Worm (Caenorhabditis elegans) whole organism, L1 larva: ENCODE data around the gene R04B3.1.

Experiments
- F16B12.6 ChIP-seq: fragments of 150-350 bp; optimal IDR thresholded peaks from 2 replicates; lab custom pipeline; 2014; ENCODE audit warnings: missing biosample characterization, missing genetic modification characterization
- Y116A8C.19 ChIP-seq: sonication (generic microtip); optimal IDR thresholded peaks from 2 replicates; lab custom pipeline; 2016; ENCODE audit warnings: missing compliant biosample characterization, missing genetic modification characterization, borderline replicate concordance
- ceh-63 ChIP-seq: fragments of 200-800 bp; sonication (Bioruptor generic); optimal IDR thresholded peaks from 2 replicates; lab custom pipeline; 2018; ENCODE audit warnings: mild to moderate bottlenecking, missing genetic modification characterization, missing compliant biosample characterization
- ceh-88 ChIP-seq: fragments of 200-800 bp; sonication (Bioruptor generic); IDR thresholded peaks from 2 replicates; pipeline ENCODE4 v1.3.6; 2022; ENCODE audit warnings: missing genetic modification characterization, missing compliant biosample characterization
- dpl-1 ChIP-seq, 3 experiments: fragments of 150-350 bp in 2 of 3; sonication (generic microtip) in 1 of 3; optimal IDR thresholded peaks; 2 replicates each; lab custom pipeline; 2014 to 2017; ENCODE audit warnings: missing biosample characterization in 3 of 3, missing genetic modification characterization in 3 of 3, missing genetic modification reagents in 3 of 3
- dsc-1 ChIP-seq: sonication (generic microtip); optimal IDR thresholded peaks from 2 replicates; lab custom pipeline; 2016; ENCODE audit warnings: mild to moderate bottlenecking, missing genetic modification characterization, missing compliant biosample characterization
- efl-1 ChIP-seq, 4 experiments: fragments of 150-350 bp; optimal IDR thresholded peaks in 3 of 4; peaks in 1 of 4; 1 replicate in 1 of 4; 2 replicates in 3 of 4; lab custom pipeline; 2014; ENCODE audit warnings: missing biosample characterization in 2 of 4, missing genetic modification characterization in 2 of 4, missing genetic modification reagents in 2 of 4
- egl-13 ChIP-seq: sonication (generic microtip); optimal IDR thresholded peaks from 2 replicates; lab custom pipeline; 2016; ENCODE audit warnings: missing genotype, missing genetic modification reagents, missing genetic modification characterization, missing compliant biosample characterization
- egl-27 ChIP-seq, 2 experiments: fragments of 150-350 bp in 1 of 2; sonication (generic microtip); optimal IDR thresholded peaks; 3 replicates each; lab custom pipeline; 2017 to 2018; ENCODE audit warnings: missing biosample characterization in 2 of 2, missing genetic modification characterization in 2 of 2, missing genetic modification reagents in 2 of 2
- elt-3 ChIP-seq, 6 experiments: fragments of 150-350 bp in 1 of 6; sonication (generic microtip); optimal IDR thresholded peaks; 2 replicates each; lab custom pipeline; 2017 to 2018; ENCODE audit warnings: missing biosample characterization in 6 of 6, missing genetic modification characterization in 6 of 6, inconsistent platforms in 1 of 6
- fkh-4 ChIP-seq: sonication (generic microtip); optimal IDR thresholded peaks from 2 replicates; lab custom pipeline; 2016; ENCODE audit warnings: missing compliant biosample characterization, missing genetic modification characterization, borderline replicate concordance
- fkh-8 ChIP-seq: sonication (generic microtip); optimal IDR thresholded peaks from 2 replicates; lab custom pipeline; 2016; ENCODE audit warnings: mild to moderate bottlenecking, missing genetic modification characterization, missing compliant biosample characterization
- grh-1 ChIP-seq: fragments of 200-800 bp; sonication (Bioruptor generic); IDR thresholded peaks from 2 replicates; pipeline ENCODE4 v1.3.6; 2022; ENCODE audit warnings: missing genetic modification reagents, missing genetic modification characterization, missing compliant biosample characterization
- hlh-17 ChIP-seq: fragments of 200-800 bp; sonication (Bioruptor generic); optimal IDR thresholded peaks from 2 replicates; lab custom pipeline; 2018; ENCODE audit warnings: missing genetic modification characterization, mild to moderate bottlenecking, missing compliant biosample characterization, moderate library complexity, borderline replicate concordance
- hlh-4 ChIP-seq: sonication (generic microtip); optimal IDR thresholded peaks from 2 replicates; lab custom pipeline; 2016; ENCODE audit warnings: mild to moderate bottlenecking, missing genetic modification characterization, missing compliant biosample characterization
- lin-15B ChIP-seq: fragments of 150-350 bp; sonication (generic microtip); optimal IDR thresholded peaks from 3 replicates; lab custom pipeline; 2014; ENCODE audit warnings: missing biosample characterization, missing genetic modification characterization
- lin-39 ChIP-seq: fragments of 150-350 bp; optimal IDR thresholded peaks from 2 replicates; lab custom pipeline; 2014; ENCODE audit warnings: missing biosample characterization, missing genetic modification reagents, missing genetic modification characterization
- lir-3 ChIP-seq: sonication (generic microtip); optimal IDR thresholded peaks from 2 replicates; lab custom pipeline; 2016; ENCODE audit warnings: mild to moderate bottlenecking, missing genetic modification characterization, moderate library complexity, missing compliant biosample characterization; ENCODE audit not compliant: poor library complexity
- lsy-2 ChIP-seq, 2 experiments: fragments of 150-350 bp; optimal IDR thresholded peaks; 2 replicates each; lab custom pipeline; 2014; ENCODE audit warnings: missing biosample characterization in 2 of 2, missing genetic modification characterization in 2 of 2
- mdl-1 ChIP-seq, 2 experiments: fragments of 150-350 bp; optimal IDR thresholded peaks; 2 replicates each; lab custom pipeline; 2014 to 2017; ENCODE audit warnings: missing biosample characterization in 2 of 2, missing genetic modification characterization in 2 of 2, inconsistent platforms in 1 of 2
- mep-1 ChIP-seq: fragments of 150-350 bp; optimal IDR thresholded peaks from 2 replicates; lab custom pipeline; 2014; ENCODE audit warnings: missing biosample characterization, missing genetic modification characterization
- nhr-12 ChIP-seq: sonication (generic microtip); optimal IDR thresholded peaks from 2 replicates; lab custom pipeline; 2017; ENCODE audit warnings: missing biosample characterization, missing genetic modification characterization
- nhr-19 ChIP-seq: fragments of 200-800 bp; sonication (Bioruptor generic); conservative IDR thresholded peaks from 2 replicates; pipeline ENCODE4 v1.3.6; 2022; ENCODE audit warnings: missing genetic modification characterization, missing compliant biosample characterization
- nhr-20 ChIP-seq: sonication (generic microtip); optimal IDR thresholded peaks from 2 replicates; lab custom pipeline; 2016; ENCODE audit warnings: mild to moderate bottlenecking, missing genetic modification characterization, missing compliant biosample characterization
- nhr-47 ChIP-seq: sonication (generic microtip); optimal IDR thresholded peaks from 2 replicates; lab custom pipeline; 2016; ENCODE audit warnings: mild to moderate bottlenecking, missing genetic modification characterization, moderate library complexity, missing compliant biosample characterization
- nhr-71 ChIP-seq: sonication (generic microtip); optimal IDR thresholded peaks from 2 replicates; lab custom pipeline; 2016; ENCODE audit warnings: mild to moderate bottlenecking, missing genetic modification characterization, moderate library complexity, missing compliant biosample characterization
- nhr-85 ChIP-seq: sonication (generic microtip); peaks from one replicate; lab custom pipeline; 2016; ENCODE audit warnings: missing genetic modification characterization, inconsistent platforms, missing compliant biosample characterization
- pqm-1 ChIP-seq: sonication (generic microtip); optimal IDR thresholded peaks from 3 replicates; lab custom pipeline; 2017; ENCODE audit warnings: missing biosample characterization, missing genetic modification characterization
- skn-1 ChIP-seq: fragments of 150-350 bp; optimal IDR thresholded peaks from 2 replicates; lab custom pipeline; 2014; ENCODE audit warnings: missing biosample characterization, missing genetic modification characterization
- snu-23 ChIP-seq: sonication (generic microtip); optimal IDR thresholded peaks from 2 replicates; lab custom pipeline; 2016; ENCODE audit warnings: missing genetic modification characterization, missing compliant biosample characterization
- sptf-1 ChIP-seq: fragments of 150-350 bp; optimal IDR thresholded peaks from 2 replicates; lab custom pipeline; 2014; ENCODE audit warnings: missing biosample characterization, missing genetic modification characterization
- tlp-1 ChIP-seq: fragments of 150-350 bp; optimal IDR thresholded peaks from 2 replicates; lab custom pipeline; 2014; ENCODE audit warnings: missing biosample characterization, missing genetic modification characterization
- unc-30 ChIP-seq: sonication (generic microtip); optimal IDR thresholded peaks from 2 replicates; lab custom pipeline; 2017; ENCODE audit warnings: missing biosample characterization, missing genetic modification characterization
- unc-86 ChIP-seq: sonication (generic microtip); optimal IDR thresholded peaks from 2 replicates; lab custom pipeline; 2016; ENCODE audit warnings: missing genetic modification characterization, missing compliant biosample characterization
- unc-98 ChIP-seq: fragments of 200-800 bp; sonication (Bioruptor generic); IDR thresholded peaks from 2 replicates; pipeline ENCODE4 v1.3.6; 2022; ENCODE audit warnings: missing genetic modification characterization, missing compliant biosample characterization
- zag-1 ChIP-seq: fragments of 150-350 bp; optimal IDR thresholded peaks from 2 replicates; lab custom pipeline; 2014; ENCODE audit warnings: missing biosample characterization, missing genetic modification characterization
- ztf-11 ChIP-seq, 2 experiments: sonication (generic microtip); optimal IDR thresholded peaks; 2 replicates each; lab custom pipeline; 2016 to 2017; ENCODE audit warnings: missing genetic modification characterization in 2 of 2, missing biosample characterization in 1 of 2, missing compliant biosample characterization in 1 of 2

R04B3.1 gene

DNA sequence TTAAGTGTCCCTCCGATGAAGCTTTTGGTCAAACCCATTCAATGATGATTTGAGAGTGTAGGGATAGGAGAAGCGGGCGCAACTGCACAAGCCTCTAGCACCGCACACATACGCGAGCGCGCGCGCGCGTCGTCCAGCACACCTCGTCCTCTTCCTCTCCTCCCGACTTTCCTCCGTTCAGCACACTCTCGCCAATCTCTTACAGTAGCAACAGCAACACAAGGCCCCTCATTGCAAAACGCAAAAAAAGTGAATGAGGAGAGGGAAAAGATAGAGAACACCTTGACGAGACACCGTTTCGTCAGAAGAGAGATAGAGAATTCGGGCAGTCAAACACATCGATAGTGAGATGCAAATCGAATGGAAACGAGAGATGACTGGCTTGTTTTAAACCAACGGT is 38.7 kb downstream of the R04B3.1 start (continued):
- peak; percentile 52 for TF ChIP-seq nhr-20
- TF ChIP-seq pqm-1, result no peak
- TF ChIP-seq efl-1 (optimal IDR thresholded peaks at IDR 0.05; lab: Kevin White, UChicago), result no peak
- no peak for TF ChIP-seq efl-1 (GFP tag; optimal IDR thresholded peaks at IDR 0.05 in 1 of 2; lab: Kevin White, UChicago)
- no peak for TF ChIP-seq Y116A8C.19 (tag; lab: Kevin White, UChicago)
- no peak for TF ChIP-seq tlp-1 (tag; lab: Kevin White, UChicago)
- TF ChIP-seq elt-3 (tag; optimal IDR thresholded peaks at IDR 0.05; lab: Kevin White, UChicago), result peak in 1 of 6 experiments; percentile 19
- peak; percentile 54 for TF ChIP-seq nhr-71 (tag; lab: Kevin White, UChicago)
- peak in 1 of 2 experiments; percentile 7 for TF ChIP-seq egl-27 (tag; optimal IDR thresholded peaks at IDR 0.05; lab: Kevin White, UChicago)
- no peak for TF ChIP-seq hlh-4
- TF ChIP-seq ceh-63 (GFP tag; lab: Kevin White, UChicago), result no peak
- TF ChIP-seq ztf-11 (tag; optimal IDR thresholded peaks at IDR 0.05; lab: Kevin White, UChicago), result no peak
- no peak for TF ChIP-seq fkh-4
- no peak for TF ChIP-seq nhr-85
- TF ChIP-seq sptf-1, result no peak
- no peak for TF ChIP-seq unc-98 (GFP tag; lab: Robert Waterston, UW)
- TF ChIP-seq lsy-2 (tag; optimal IDR thresholded peaks at IDR 0.05; lab: Kevin White, UChicago), result peak; percentile 13 to 52
- TF ChIP-seq unc-30, result no peak
- TF ChIP-seq mdl-1 (tag; optimal IDR thresholded peaks at IDR 0.05; lab: Kevin White, UChicago), result peak in 1 of 2 experiments; percentile 31
- TF ChIP-seq lin-39 (tag; lab: Kevin White, UChicago), result no peak
- TF ChIP-seq unc-86 (tag; lab: Kevin White, UChicago), result no peak
- no peak for TF ChIP-seq lin-15B (tag; lab: Kevin White, UChicago)
- peak; percentile 82 for TF ChIP-seq mep-1 (tag; lab: Kevin White, UChicago)
- no peak for TF ChIP-seq nhr-19 (GFP tag; lab: Robert Waterston, UW)
- TF ChIP-seq dpl-1 (GFP tag; optimal IDR thresholded peaks at IDR 0.05; lab: Kevin White, UChicago), result peak in 1 of 3 experiments; percentile 8
- no peak for TF ChIP-seq hlh-17 (GFP tag; lab: Kevin White, UChicago)
- no peak for TF ChIP-seq ceh-88 (GFP tag; lab: Robert Waterston, UW)
- peak; percentile 39 for TF ChIP-seq dsc-1 (tag; lab: Kevin White, UChicago)
- TF ChIP-seq nhr-12 (tag; lab: Kevin White, UChicago), result no peak
- TF ChIP-seq lir-3, result no peak

DNA sequence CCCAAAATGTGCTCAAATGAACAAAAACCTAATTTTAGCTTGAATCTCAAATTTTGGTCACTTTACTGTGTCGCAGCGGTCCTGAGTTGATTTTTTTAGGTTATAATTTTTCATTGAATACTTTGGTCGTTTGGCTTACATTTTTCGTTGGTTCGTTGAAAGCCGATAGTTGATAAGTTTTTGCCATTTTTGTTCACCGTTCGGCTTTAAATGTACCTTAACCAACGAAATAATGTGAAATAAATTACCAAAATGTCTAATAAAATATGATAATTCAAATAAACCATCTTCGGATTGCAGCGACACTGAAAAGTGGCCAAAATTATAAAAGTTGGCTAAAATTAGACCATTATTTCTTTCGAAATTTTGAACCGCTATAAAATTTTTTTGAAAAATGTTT is 40.9 kb downstream of the R04B3.1 start:
- TF ChIP-seq skn-1, result no peak
- TF ChIP-seq grh-1 (GFP tag; lab: Robert Waterston, UW), result no peak
- TF ChIP-seq zag-1 (tag; lab: Kevin White, UChicago), result no peak
- TF ChIP-seq tlp-1 (tag; lab: Kevin White, UChicago), result no peak
- no peak for TF ChIP-seq snu-23 (GFP tag; lab: Kevin White, UChicago)
- TF ChIP-seq elt-3 (tag; optimal IDR thresholded peaks at IDR 0.05; lab: Kevin White, UChicago), result no peak

DNA sequence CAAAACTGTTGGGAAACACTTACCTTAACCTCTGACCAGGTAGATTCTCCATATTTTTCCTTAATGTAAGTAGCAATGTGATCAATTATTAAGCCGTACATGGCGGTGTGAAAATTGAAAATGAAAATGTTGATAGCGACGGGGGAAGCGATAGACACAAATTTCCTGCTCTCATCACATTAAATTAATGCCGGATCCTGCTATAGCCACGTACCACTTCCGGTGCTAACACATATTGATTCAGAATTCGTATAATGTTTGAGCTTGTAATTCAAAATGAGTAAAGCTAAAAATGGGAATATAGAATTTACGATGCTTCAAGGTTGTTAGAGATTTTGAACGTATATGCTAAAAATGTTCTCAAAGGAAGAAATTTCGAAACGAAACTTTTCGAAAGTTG is 43.8 kb downstream of the R04B3.1 start, which contains the start of gene gcy-31:
gcy-31 (minus strand) TSS at position 101 of the 400 bp plus-strand sequence.
- TF ChIP-seq nhr-47 (tag; lab: Kevin White, UChicago) (no peak), egl-13 (peak; percentile 25)

ce11 chrX:2426932-2427331 is 44.3 kb downstream of the R04B3.1 start:
- TF ChIP-seq Y116A8C.19 (tag; lab: Kevin White, UChicago) (no peak), F16B12.6 (tag; lab: Kevin White, UChicago) (no peak), fkh-8 (tag; lab: Kevin White, UChicago) (no peak), skn-1 (no peak), ceh-88 (GFP tag; lab: Robert Waterston, UW) (no peak), mdl-1 (tag; optimal IDR thresholded peaks at IDR 0.05; lab: Kevin White, UChicago) (no peak), egl-27 (tag; optimal IDR thresholded peaks at IDR 0.05; lab: Kevin White, UChicago) (no peak), grh-1 (GFP tag; lab: Robert Waterston, UW) (no peak)
